Worm (Caenorhabditis elegans) whole organism, early embryonic: ENCODE data around the gene dex-1.

Source experiments
- aly-1 ChIP-seq: sonication (generic microtip); optimal IDR thresholded peaks from 2 replicates; lab custom pipeline; 2016; ENCODE audit warnings: missing genetic modification characterization, missing compliant biosample characterization
- ama-1 ChIP-seq: fragments of 150-350 bp; optimal IDR thresholded peaks from 2 replicates; lab custom pipeline; 2014
- ceh-13 ChIP-seq: fragments of 200-800 bp; sonication (Bioruptor generic); optimal IDR thresholded peaks from 2 replicates; lab custom pipeline; 2018; ENCODE audit warnings: mild to moderate bottlenecking, missing genetic modification characterization, missing compliant biosample characterization
- flt-1 ChIP-seq: fragments of 200-800 bp; sonication (Bioruptor generic); IDR thresholded peaks from 2 replicates; pipeline ENCODE4 v1.3.6; 2022; ENCODE audit warnings: missing genetic modification characterization, missing compliant biosample characterization
- hmg-4 ChIP-seq: fragments of 200-800 bp; sonication (Bioruptor generic); optimal IDR thresholded peaks from 2 replicates; lab custom pipeline; 2018; ENCODE audit warnings: mild to moderate bottlenecking, missing genetic modification characterization, missing compliant biosample characterization
- tbx-37 ChIP-seq: fragments of 200-800 bp; sonication (Bioruptor generic); conservative IDR thresholded peaks from 2 replicates; pipeline ENCODE4 v1.3.6; 2022; ENCODE audit warnings: missing genetic modification reagents, missing genetic modification characterization, missing compliant biosample characterization

DNA sequence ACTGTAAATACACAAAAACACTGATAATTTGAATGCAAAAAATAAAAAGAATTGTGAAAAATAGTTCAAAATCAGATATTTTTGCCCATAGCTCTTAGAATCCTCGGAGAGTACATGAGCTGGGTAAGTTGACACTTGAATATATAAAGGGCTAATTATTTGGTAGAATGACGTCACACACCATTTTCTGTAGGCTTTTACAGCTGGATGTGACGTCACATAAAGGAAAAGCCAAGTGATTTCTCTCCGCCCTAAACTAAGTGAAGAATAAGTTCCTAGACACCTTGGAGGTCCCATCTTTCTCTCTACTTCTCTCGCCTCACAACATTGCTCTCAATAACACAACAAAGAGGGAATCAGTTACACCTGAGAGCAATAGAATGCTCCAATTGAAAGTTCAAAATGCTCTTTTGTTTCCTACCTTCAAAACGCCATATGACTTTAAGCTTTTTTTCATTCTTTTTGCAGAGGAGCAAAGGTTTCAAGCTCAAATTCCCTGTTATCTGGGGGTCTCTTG, 38.8 kb upstream of the dex-1 start, which contains the start of gene osg-1:
- TF ChIP-seq ama-1 (lab: Kevin White, UChicago) (no peak), aly-1 (tag; lab: Kevin White, UChicago) (no peak), flt-1 (no peak), ceh-13 (no peak), tbx-37 (GFP tag; lab: Robert Waterston, UW) (no peak), hmg-4 (GFP tag; lab: Kevin White, UChicago) (no peak)
